Fruit fly (Drosophila melanogaster) whole organism: ENCODE results near the gene CG33969.

Experiments used
- EcR ChIP-seq, 2 experiments: fragments of >200 bp; optimal IDR thresholded peaks; 2 replicates each; lab custom pipeline; 2017; ENCODE audit warnings: missing biosample characterization in 2 of 2, missing genetic modification characterization in 2 of 2, missing genetic modification reagents in 2 of 2
- psq ChIP-seq: fragments of >200 bp; optimal IDR thresholded peaks from 2 replicates; lab custom pipeline; 2017
- usp ChIP-seq: fragments of >200 bp; optimal IDR thresholded peaks from 2 replicates; lab custom pipeline; 2017; ENCODE audit warnings: missing biosample characterization, missing genetic modification characterization, mixed read lengths

- no peak for TF ChIP-seq psq
- TF ChIP-seq usp (GFP tag; lab: Kevin White, UChicago): no peak
- no peak for TF ChIP-seq EcR (GFP tag; optimal IDR thresholded peaks at IDR 0.05; lab: Kevin White, UChicago)
Measured at dm6 chr3L:20405337-20405887, 12.1 kb upstream of the CG33969 start.
